Worm (Caenorhabditis elegans): ENCODE data around the gene clec-254.

Gene clec-254

ce11 chrV:18783474-18783873 is 29.2 kb upstream of the clec-254 start, which contains the start of gene Y17D7B.10:
Gene Y17D7B.10, plus strand, starts transcription at chrV:18783716.
- TF ChIP-seq nhr-43 (tag; optimal IDR thresholded peaks at IDR 0.05; ENCODE audit: poor library complexity, severe bottlenecking) (no peak), nhr-12 (tag; optimal IDR thresholded peaks at IDR 0.05) (no peak), tbx-2 (tag; optimal IDR thresholded peaks at IDR 0.05) (no peak), mdl-1 (tag; optimal IDR thresholded peaks at IDR 0.05) (no peak), sea-2 (GFP tag; optimal IDR thresholded peaks at IDR 0.05) (no peak), nhr-77 (tag; optimal IDR thresholded peaks at IDR 0.05) (no peak), fos-1 (tag; optimal IDR thresholded peaks at IDR 0.05) (no peak), ceh-9 (tag; optimal IDR thresholded peaks at IDR 0.05) (no peak), eor-1 (tag; optimal IDR thresholded peaks at IDR 0.05) (no peak)

DNA sequence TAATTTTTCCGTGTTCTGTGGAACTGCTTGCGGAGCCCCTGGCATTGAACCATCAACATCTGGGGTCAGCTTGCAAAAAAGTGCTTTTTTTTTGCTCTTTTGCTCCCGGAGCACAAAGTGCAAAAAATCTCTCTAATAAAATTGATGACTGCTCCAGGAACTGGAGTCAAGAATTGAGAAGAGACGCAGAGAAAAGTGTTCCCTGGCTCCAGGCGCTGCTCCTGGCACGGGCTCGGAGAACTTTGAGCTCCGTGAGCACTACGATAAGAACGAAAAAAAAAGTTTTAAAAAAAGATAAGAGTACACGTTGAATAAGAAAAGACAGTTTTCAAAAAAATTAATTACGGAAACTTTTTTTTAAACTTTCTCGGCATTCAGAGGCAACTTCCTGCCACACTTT is 28.5 kb upstream of the clec-254 start:
- TF ChIP-seq lin-39 (tag; optimal IDR thresholded peaks at IDR 0.05) (peak; percentile 26), ceh-9 (tag; optimal IDR thresholded peaks at IDR 0.05) (no peak), pha-4 (tag; optimal IDR thresholded peaks at IDR 0.05) (peak; percentile 18), nhr-43 (tag; optimal IDR thresholded peaks at IDR 0.05; ENCODE audit: poor library complexity, severe bottlenecking) (no peak), skn-1 (tag; optimal IDR thresholded peaks at IDR 0.05) (no peak), mdl-1 (tag; optimal IDR thresholded peaks at IDR 0.05) (no peak), ama-1 (optimal IDR thresholded peaks at IDR 0.05) (no peak), elt-2 (tag; optimal IDR thresholded peaks at IDR 0.05) (peak; percentile 82), egl-5 (tag; optimal IDR thresholded peaks at IDR 0.05) (no peak), lsy-12 (tag; optimal IDR thresholded peaks at IDR 0.05) (no peak), pqm-1 (tag; optimal IDR thresholded peaks at IDR 0.05) (peak; percentile 32), nhr-28 (tag; optimal IDR thresholded peaks at IDR 0.05) (no peak), ZK546.5 (tag; optimal IDR thresholded peaks at IDR 0.05) (no peak), fkh-2 (tag; optimal IDR thresholded peaks at IDR 0.05) (no peak), fos-1 (tag; optimal IDR thresholded peaks at IDR 0.05) (no peak)

DNA sequence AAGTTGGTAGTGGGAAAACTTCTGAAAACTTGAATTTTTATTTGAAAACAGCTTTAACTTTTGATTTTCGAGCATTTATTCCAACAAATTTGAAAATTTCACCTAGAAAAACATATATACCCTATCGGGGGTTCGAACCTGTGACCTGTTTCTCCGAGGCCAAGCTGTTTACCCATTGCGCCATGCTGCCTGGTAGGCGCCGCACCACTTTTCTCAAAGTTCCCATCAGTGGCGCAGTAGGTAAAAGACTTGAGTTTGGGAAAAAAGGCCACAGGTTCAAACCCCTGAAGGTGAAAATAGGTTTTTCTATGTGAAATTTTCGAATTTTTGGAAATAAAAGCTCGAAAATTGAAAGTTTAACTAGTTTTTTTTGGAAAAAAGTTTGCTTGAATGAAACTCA is 26.4 kb upstream of the clec-254 start:
- TF ChIP-seq ztf-11 (tag; optimal IDR thresholded peaks at IDR 0.05) (no peak), ZK546.5 (tag; optimal IDR thresholded peaks at IDR 0.05) (no peak), nhr-28 (tag; optimal IDR thresholded peaks at IDR 0.05) (no peak), fos-1 (tag; optimal IDR thresholded peaks at IDR 0.05) (no peak), ama-1 (optimal IDR thresholded peaks at IDR 0.05) (no peak), nhr-43 (tag; optimal IDR thresholded peaks at IDR 0.05; ENCODE audit: poor library complexity, severe bottlenecking) (no peak), lin-39 (tag; optimal IDR thresholded peaks at IDR 0.05) (no peak)

DNA sequence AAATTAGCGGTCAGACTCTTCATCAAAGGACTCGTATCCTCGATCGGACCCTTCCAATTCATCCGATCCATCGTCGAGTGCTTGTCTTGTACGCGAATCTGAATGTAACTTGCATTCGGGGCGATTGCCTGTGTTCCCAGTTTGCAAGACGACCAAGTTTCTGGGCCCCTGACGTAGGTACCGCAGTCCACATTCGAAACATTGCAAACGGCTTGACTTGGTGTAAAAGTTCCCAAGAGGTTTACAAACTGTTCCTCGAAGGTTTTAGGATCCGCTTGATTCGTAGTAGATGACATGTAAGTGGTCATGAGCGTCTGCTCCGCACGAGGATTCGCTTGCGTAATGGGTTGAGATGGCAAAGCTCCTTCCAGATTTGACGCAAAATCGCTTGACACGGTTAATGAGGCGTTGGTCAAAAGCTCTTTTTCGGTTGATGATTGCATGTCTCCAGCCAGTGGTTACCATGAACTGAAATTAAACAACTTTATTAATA is 22.1 kb upstream of the clec-254 start, which contains the start of gene Y17D7B.4:
Y17D7B.4 (minus strand) TSS at position 443 of the 493 bp plus-strand sequence.
- peak; percentile 18 for TF ChIP-seq pqm-1 (tag; optimal IDR thresholded peaks at IDR 0.05)
- no peak for TF ChIP-seq snpc-4 (tag; optimal IDR thresholded peaks at IDR 0.05)
- no peak for TF ChIP-seq nhr-76 (tag; optimal IDR thresholded peaks at IDR 0.05)
- no peak for TF ChIP-seq daf-12 (tag; optimal IDR thresholded peaks at IDR 0.05)
- no peak for TF ChIP-seq R02D3.7 (tag; optimal IDR thresholded peaks at IDR 0.05)
- no peak for TF ChIP-seq jun-1 (tag; optimal IDR thresholded peaks at IDR 0.05)
- no peak for TF ChIP-seq nhr-11 (tag; optimal IDR thresholded peaks at IDR 0.05)

- TF ChIP-seq skn-1 (tag; optimal IDR thresholded peaks at IDR 0.05) (no peak), mml-1 (tag; optimal IDR thresholded peaks at IDR 0.05) (no peak), fkh-2 (tag; optimal IDR thresholded peaks at IDR 0.05) (no peak), egl-27 (tag; optimal IDR thresholded peaks at IDR 0.05) (no peak), daf-12 (tag; optimal IDR thresholded peaks at IDR 0.05) (no peak), egl-5 (tag; optimal IDR thresholded peaks at IDR 0.05) (no peak), ceh-28 (tag; optimal IDR thresholded peaks at IDR 0.05) (no peak)
Observed at ce11 chrV:18772761-18773160, 18.5 kb upstream of the clec-254 start, which contains the start of gene clec-257. Gene clec-257, plus strand, starts transcription at chrV:18773061.

- no peak for TF ChIP-seq ama-1 (optimal IDR thresholded peaks at IDR 0.05)
Observed at ce11 chrV:18771804-18772386, 17.7 kb upstream of the clec-254 start.

All from whole organism, L3 larva.